Fruit fly (Drosophila melanogaster) whole organism, embryonic: ENCODE results near the gene Trpgamma.
A peak's percentile ranks its signal among the peaks of the same experiment; 100 is the strongest.

Experiments used
- CG11247 ChIP-seq: fragments of 200-800 bp; sonication (Bioruptor generic); IDR thresholded peaks from 2 replicates; pipeline ENCODE4 v1.3.6; 2022; ENCODE audit warnings: missing biosample characterization, missing genetic modification characterization
- CG12219 ChIP-seq: fragments of 200-800 bp; sonication (Bioruptor generic); optimal IDR thresholded peaks from 3 replicates; lab custom pipeline; 2018; ENCODE audit warnings: missing biosample characterization, mild to moderate bottlenecking, missing genetic modification characterization
- CG13123 ChIP-seq: fragments of 200-800 bp; sonication (Bioruptor generic); optimal IDR thresholded peaks from 2 replicates; lab custom pipeline; 2016; ENCODE audit warnings: missing biosample characterization, missing genetic modification characterization
- CG14860 ChIP-seq: fragments of 200-800 bp; sonication (Bioruptor generic); IDR thresholded peaks from 3 replicates; pipeline ENCODE4 v1.3.6; 2022; ENCODE audit warnings: missing biosample characterization, missing genetic modification characterization; ENCODE audit not compliant: partially characterized antibody
- CG17385 ChIP-seq: fragments of 200-800 bp; sonication (Bioruptor generic); optimal IDR thresholded peaks from 3 replicates; lab custom pipeline; 2018; ENCODE audit warnings: missing biosample characterization, mild to moderate bottlenecking, missing genetic modification characterization
- CG18262 ChIP-seq: fragments of 200-800 bp; optimal IDR thresholded peaks from 3 replicates; lab custom pipeline; 2019; ENCODE audit warnings: missing biosample characterization, mild to moderate bottlenecking, missing genetic modification characterization, moderate library complexity
- CG2889 ChIP-seq: fragments of 200-800 bp; sonication (Bioruptor generic); IDR thresholded peaks from 3 replicates; pipeline ENCODE4 v1.3.6; 2022; ENCODE audit warnings: missing biosample characterization, missing genetic modification characterization
- CG31441 ChIP-seq: fragments of 200-800 bp; sonication (Bioruptor generic); IDR thresholded peaks from 2 replicates; pipeline ENCODE4 v1.3.6; 2022; ENCODE audit warnings: missing biosample characterization, missing genetic modification characterization
- CG34422 ChIP-seq: fragments of 200-800 bp; sonication (Bioruptor generic); IDR thresholded peaks from 3 replicates; pipeline ENCODE4 v1.3.6; 2022; ENCODE audit warnings: missing biosample characterization, missing genetic modification characterization
- CG4617 ChIP-seq: fragments of 200-800 bp; sonication (Bioruptor generic); optimal IDR thresholded peaks from 3 replicates; lab custom pipeline; 2016; ENCODE audit warnings: missing biosample characterization, missing genetic modification characterization, borderline replicate concordance
- CG6272 ChIP-seq: fragments of 200-800 bp; sonication (Bioruptor generic); IDR thresholded peaks from 2 replicates; pipeline ENCODE4 v1.3.6; 2022; ENCODE audit warnings: missing biosample characterization, missing genetic modification characterization
- CG7556 ChIP-seq: fragments of 200-800 bp; sonication (Bioruptor generic); optimal IDR thresholded peaks from 2 replicates; lab custom pipeline; 2017; ENCODE audit warnings: missing biosample characterization, mild to moderate bottlenecking, missing genetic modification characterization
- CG9215 ChIP-seq: fragments of 200-800 bp; sonication (Bioruptor generic); IDR thresholded peaks from 2 replicates; pipeline ENCODE4 v1.3.6; 2022; ENCODE audit warnings: missing biosample characterization, missing genetic modification characterization
- CG9876 ChIP-seq: fragments of 200-800 bp; sonication (Bioruptor generic); optimal IDR thresholded peaks from 2 replicates; lab custom pipeline; 2016; ENCODE audit warnings: missing biosample characterization, missing genetic modification characterization
- CHES-1-like ChIP-seq: fragments of 200-800 bp; sonication (Bioruptor generic); optimal IDR thresholded peaks from 2 replicates; lab custom pipeline; 2016; ENCODE audit warnings: missing biosample characterization, missing genetic modification characterization
- D ChIP-seq, 2 experiments: fragments of 200-800 bp in 1 of 2; fragments of >200 bp in 1 of 2; sonication (Bioruptor generic) in 1 of 2; optimal IDR thresholded peaks; 2 replicates in 1 of 2; 3 replicates in 1 of 2; lab custom pipeline; 2017; ENCODE audit warnings: mild to moderate bottlenecking in 1 of 2, missing biosample characterization in 1 of 2, missing genetic modification characterization in 1 of 2, missing genetic modification reagents in 1 of 2
- Doc3 ChIP-seq: fragments of 200-800 bp; sonication (Bioruptor generic); IDR thresholded peaks from 3 replicates; pipeline ENCODE4 v1.3.6; 2022; ENCODE audit warnings: missing biosample characterization, missing genetic modification characterization; ENCODE audit not compliant: partially characterized antibody
- GATAe ChIP-seq: fragments of 200-800 bp; sonication (Bioruptor generic); conservative IDR thresholded peaks from 2 replicates; pipeline ENCODE4 v1.3.6; 2022; ENCODE audit warnings: missing biosample characterization, missing genetic modification characterization
- Lhr ChIP-seq: fragments of 200-800 bp; sonication (Bioruptor generic); optimal IDR thresholded peaks from 3 replicates; lab custom pipeline; 2017; ENCODE audit warnings: mild to moderate bottlenecking, missing biosample characterization, missing genetic modification reagents, missing genetic modification characterization
- Lpt ChIP-seq: fragments of >200 bp; optimal IDR thresholded peaks from 2 replicates; lab custom pipeline; 2018; ENCODE audit warnings: missing biosample characterization, missing genetic modification characterization
- NC2α ChIP-seq: fragments of 200-800 bp; sonication (Bioruptor generic); optimal IDR thresholded peaks from 2 replicates; lab custom pipeline; 2016; ENCODE audit warnings: missing biosample characterization, missing genetic modification characterization
- NFAT ChIP-seq: fragments of 200-800 bp; sonication (Bioruptor generic); IDR thresholded peaks from 2 replicates; pipeline ENCODE4 v1.3.6; 2022; ENCODE audit warnings: missing biosample characterization, missing genetic modification characterization
- Nf-YC ChIP-seq: fragments of 200-800 bp; optimal IDR thresholded peaks from 3 replicates; lab custom pipeline; 2019; ENCODE audit warnings: missing biosample characterization, mild to moderate bottlenecking, missing genetic modification characterization, moderate library complexity
- Scr ChIP-seq: fragments of 200-800 bp; sonication (Bioruptor generic); IDR thresholded peaks from 2 replicates; pipeline ENCODE4 v1.3.6; 2022; ENCODE audit warnings: missing biosample characterization, missing genetic modification characterization; ENCODE audit not compliant: partially characterized antibody
- Sox100B ChIP-seq: fragments of 200-800 bp; sonication (Bioruptor generic); optimal IDR thresholded peaks from 3 replicates; lab custom pipeline; 2018; ENCODE audit warnings: missing biosample characterization, mild to moderate bottlenecking, missing genetic modification characterization
- az2 ChIP-seq: fragments of 200-800 bp; sonication (Bioruptor generic); optimal IDR thresholded peaks from 3 replicates; lab custom pipeline; 2016; ENCODE audit warnings: missing biosample characterization, missing genetic modification characterization
- bigmax ChIP-seq: fragments of 200-800 bp; sonication (Bioruptor generic); optimal IDR thresholded peaks from 2 replicates; lab custom pipeline; 2018; ENCODE audit warnings: missing biosample characterization, mild to moderate bottlenecking, missing genetic modification characterization
- br ChIP-seq: fragments of >200 bp; optimal IDR thresholded peaks from 2 replicates; lab custom pipeline; 2017
- cato ChIP-seq: fragments of 200-800 bp; sonication (Bioruptor generic); optimal IDR thresholded peaks from 2 replicates; lab custom pipeline; 2016; ENCODE audit warnings: missing biosample characterization, missing genetic modification characterization, borderline replicate concordance
- chinmo ChIP-seq: fragments of 200-800 bp; sonication (Bioruptor generic); IDR thresholded peaks from 4 replicates; pipeline ENCODE4 v1.3.6; 2022; ENCODE audit warnings: missing biosample characterization, missing genetic modification characterization; ENCODE audit not compliant: partially characterized antibody
- ci ChIP-seq: fragments of 200-800 bp; sonication (Bioruptor generic); IDR thresholded peaks from 3 replicates; pipeline ENCODE4 v1.3.6; 2022; ENCODE audit warnings: missing biosample characterization, missing genetic modification characterization
- crc ChIP-seq: fragments of 200-800 bp; sonication (Bioruptor generic); optimal IDR thresholded peaks from 2 replicates; lab custom pipeline; 2016; ENCODE audit warnings: missing biosample characterization, missing genetic modification characterization
- exex ChIP-seq: fragments of 200-800 bp; sonication (Bioruptor generic); optimal IDR thresholded peaks from 4 replicates; lab custom pipeline; 2018; ENCODE audit warnings: missing biosample characterization, mild to moderate bottlenecking, missing genetic modification characterization, moderate library complexity
- eyg ChIP-seq: fragments of 200-800 bp; sonication (Bioruptor generic); optimal IDR thresholded peaks from 3 replicates; lab custom pipeline; 2016; ENCODE audit warnings: missing biosample characterization, missing genetic modification characterization
- gcm ChIP-seq: fragments of 200-800 bp; sonication (Bioruptor generic); optimal IDR thresholded peaks from 2 replicates; lab custom pipeline; 2019; ENCODE audit warnings: missing biosample characterization, mild to moderate bottlenecking, missing genetic modification characterization, moderate library complexity
- gfzf ChIP-seq: fragments of 200-800 bp; sonication (Bioruptor generic); optimal IDR thresholded peaks from 2 replicates; lab custom pipeline; 2016; ENCODE audit warnings: missing biosample characterization, mild to moderate bottlenecking, missing genetic modification characterization, moderate library complexity
- kni ChIP-seq: fragments of 200-800 bp; sonication (Bioruptor generic); optimal IDR thresholded peaks from 3 replicates; lab custom pipeline; 2017; ENCODE audit warnings: mild to moderate bottlenecking, missing biosample characterization, missing genetic modification reagents, missing genetic modification characterization
- pita ChIP-seq: fragments of 200-800 bp; sonication (Bioruptor generic); optimal IDR thresholded peaks from 2 replicates; lab custom pipeline; 2017; ENCODE audit warnings: missing biosample characterization, mild to moderate bottlenecking, missing genetic modification characterization
- pzg ChIP-seq: fragments of 200-800 bp; sonication (Bioruptor generic); optimal IDR thresholded peaks from 3 replicates; lab custom pipeline; 2018; ENCODE audit warnings: missing biosample characterization, mild to moderate bottlenecking, missing genetic modification characterization, moderate library complexity
- row ChIP-seq: fragments of 200-800 bp; sonication (Bioruptor generic); IDR thresholded peaks from 3 replicates; pipeline ENCODE4 v1.3.6; 2022; ENCODE audit warnings: missing biosample characterization, missing genetic modification characterization
- sd ChIP-seq: fragments of 200-800 bp; sonication (Bioruptor generic); optimal IDR thresholded peaks from 3 replicates; lab custom pipeline; 2018; ENCODE audit warnings: missing biosample characterization, mild to moderate bottlenecking, missing genetic modification characterization, moderate library complexity
- sna ChIP-seq: fragments of 200-800 bp; sonication (Bioruptor generic); IDR thresholded peaks from 2 replicates; pipeline ENCODE4 v1.3.6; 2022; ENCODE audit warnings: missing biosample characterization, missing genetic modification characterization; ENCODE audit not compliant: partially characterized antibody
- tio ChIP-seq: fragments of 200-800 bp; sonication (Bioruptor generic); optimal IDR thresholded peaks from 2 replicates; lab custom pipeline; 2017; ENCODE audit warnings: missing biosample characterization, missing genetic modification characterization, inconsistent platforms
- ttk ChIP-seq: fragments of 200-800 bp; sonication (Bioruptor generic); IDR thresholded peaks from 2 replicates; pipeline ENCODE4 v2.1.2; 2022; ENCODE audit warnings: missing biosample characterization, missing genetic modification characterization

The Trpgamma gene

DNA sequence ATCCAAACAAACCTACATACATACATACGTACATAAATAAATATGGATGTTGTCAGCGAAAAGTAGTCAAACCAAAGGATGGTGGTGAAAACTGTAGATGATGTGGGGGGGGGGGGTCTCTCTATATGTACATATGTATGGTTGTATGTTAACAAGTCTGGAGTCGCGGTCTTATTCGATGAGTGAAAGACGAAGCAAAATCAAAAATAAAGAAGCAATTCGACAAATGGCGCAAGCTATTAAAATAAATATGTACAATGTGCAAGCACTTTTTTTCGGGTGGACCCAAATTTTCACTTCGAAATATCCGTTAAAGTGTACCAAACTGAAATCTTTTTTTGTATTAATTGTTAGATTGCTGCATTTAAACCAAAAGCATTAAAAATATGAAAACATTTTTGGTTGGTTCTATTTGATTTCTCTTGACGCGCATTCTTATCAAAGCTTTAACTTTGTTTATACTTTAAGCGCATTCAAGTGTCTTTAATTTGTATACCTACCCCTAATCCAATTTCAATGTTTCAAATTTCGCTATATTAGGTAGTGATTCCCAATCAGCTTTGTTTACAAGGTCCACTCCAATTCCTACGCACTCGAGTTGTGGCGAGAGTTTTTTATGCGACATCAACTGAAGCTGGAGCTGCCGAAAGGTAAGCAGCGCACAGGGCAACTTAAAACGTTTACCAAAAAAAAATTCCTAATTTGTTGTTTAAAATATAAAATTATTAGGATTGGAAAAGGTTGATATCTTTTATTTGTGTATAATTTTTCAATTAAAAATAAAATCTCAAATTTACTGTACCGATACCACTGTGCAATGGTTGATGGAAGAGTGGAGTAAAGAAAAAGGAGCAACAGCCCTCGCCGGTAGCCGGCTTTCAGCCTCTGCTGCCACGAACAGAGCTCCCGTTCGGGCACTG is 7.7 kb upstream of the Trpgamma start, which contains the start of gene CG31807 (continued):
- TF ChIP-seq CG9215 (peak; percentile 19; the same call in 1 of the 2 replicates), ci (GFP tag; lab: Robert Waterston, UW) (peak; percentile 52; the same call in 1 of the 3 replicates), CG7556 (GFP tag; lab: Kevin White, UChicago) (peak; percentile 78), CG11247 (GFP tag; lab: Robert Waterston, UW) (no peak), ttk (0 out of 2 replicates have a peak, but pooled peaks have one; percentile 5), CG18262 (tag; lab: Kevin White, UChicago) (peak; percentile 75), Doc3 (GFP tag; lab: Robert Waterston, UW) (no peak), D (optimal IDR thresholded peaks at IDR 0.05; lab: Kevin White, UChicago) (no peak), D (GFP tag; optimal IDR thresholded peaks at IDR 0.05; lab: Kevin White, UChicago) (peak; percentile 16), sd (tag; lab: Kevin White, UChicago) (peak; percentile 29), sna (GFP tag; lab: Robert Waterston, UW) (no peak), Scr (no peak), CG13123 (GFP tag; lab: Kevin White, UChicago) (no peak), cato (GFP tag; lab: Kevin White, UChicago) (no peak)

DNA sequence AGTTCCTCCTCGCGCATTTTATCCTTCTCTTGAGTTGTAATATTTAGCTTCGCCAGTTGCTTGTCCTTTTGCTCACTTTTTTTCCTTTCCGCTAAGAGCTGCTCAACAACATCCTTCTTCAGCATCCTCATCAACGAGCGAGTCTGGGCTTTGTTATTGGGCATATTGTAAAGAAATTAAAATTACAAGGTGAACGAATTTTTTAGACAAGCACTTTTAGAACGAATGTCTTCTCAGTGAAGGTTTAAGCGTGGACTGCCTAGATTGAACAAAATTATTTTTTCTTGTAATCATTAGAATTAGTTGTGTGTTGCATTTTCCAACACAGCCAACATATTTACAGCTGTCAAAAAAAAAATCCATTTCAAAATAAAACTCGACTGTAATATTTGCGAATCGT is 5.7 kb upstream of the Trpgamma start, which contains the start of gene CG33552:
TSS of gene CG33552 (plus strand) at position 301 of the 400 bp plus-strand sequence.
- TF ChIP-seq CG6272 (GFP tag; lab: Robert Waterston, UW) (no peak), CG9876 (GFP tag; lab: Kevin White, UChicago) (no peak), CG2889 (GFP tag; lab: Robert Waterston, UW) (no peak), Lhr (GFP tag; lab: Kevin White, UChicago) (no peak), NC2α (GFP tag; lab: Kevin White, UChicago) (no peak), Nf-YC (no peak), bigmax (GFP tag; lab: Kevin White, UChicago) (no peak), eyg (GFP tag; lab: Kevin White, UChicago) (no peak), crc (GFP tag; lab: Kevin White, UChicago) (no peak), kni (GFP tag; lab: Kevin White, UChicago) (no peak), Lpt (GFP tag; lab: Kevin White, UChicago) (no peak), tio (GFP tag; lab: Kevin White, UChicago) (no peak), exex (tag; lab: Kevin White, UChicago) (no peak), gcm (GFP tag; lab: Kevin White, UChicago) (no peak), GATAe (GFP tag; lab: Robert Waterston, UW) (no peak), pzg (GFP tag; lab: Kevin White, UChicago) (no peak)
- TF ChIP-seq, all 482 proteins: peak for 0

DNA sequence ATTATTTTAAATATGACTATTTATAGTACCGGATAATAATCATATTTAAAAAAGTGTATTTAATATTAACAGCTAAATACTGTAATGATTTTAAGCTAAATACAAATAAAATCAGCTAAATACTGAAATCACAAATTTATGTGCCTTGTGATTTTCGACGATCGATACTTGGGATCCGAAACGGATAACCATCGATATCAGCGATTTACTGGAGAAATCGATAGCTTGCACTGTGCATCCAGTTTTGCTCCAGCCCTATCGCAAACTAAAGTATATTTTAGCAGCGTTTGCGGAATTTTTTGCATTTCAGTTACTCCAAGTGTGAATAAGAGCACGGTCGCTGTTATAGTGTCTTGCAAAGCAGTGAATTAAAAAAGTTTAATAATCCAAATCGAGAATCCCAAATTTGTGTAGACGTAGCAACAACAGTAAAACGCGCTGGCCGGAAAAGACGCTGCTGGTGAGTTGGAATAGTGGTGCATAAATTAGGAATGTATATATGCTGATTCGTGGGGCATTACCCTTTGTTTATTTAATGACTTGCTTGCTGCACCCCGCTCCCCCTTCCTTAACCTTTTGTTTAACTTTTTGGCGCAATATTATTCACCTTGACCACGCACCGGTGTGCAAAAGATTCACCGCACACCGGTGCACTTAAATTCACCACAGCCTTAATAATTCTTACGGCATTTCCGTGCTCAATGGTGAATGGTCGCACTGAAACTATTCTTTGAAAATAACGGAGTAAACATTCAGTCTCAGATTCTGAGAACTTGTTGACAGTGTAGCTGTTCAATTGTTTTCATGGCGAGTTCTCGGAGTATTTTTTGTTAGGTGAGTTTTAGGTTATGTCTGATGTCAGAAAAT is 3.5 kb upstream of the Trpgamma start, which contains the start of the genes grp and squ:
TSS of gene grp (plus strand) at position 238 of the 867 bp plus-strand sequence.
TSS of gene squ (plus strand) at position 238 of the 867 bp plus-strand sequence.
- TF ChIP-seq CG31441 (GFP tag; lab: Robert Waterston, UW) = peak; percentile 77
- no peak for TF ChIP-seq br (lab: Kevin White, UChicago)
- no peak for TF ChIP-seq CG17385
- TF ChIP-seq CG12219 = no peak
- no peak for TF ChIP-seq ttk
- no peak; the same call in 1 of the 2 replicates for TF ChIP-seq NFAT
- no peak for TF ChIP-seq pita (GFP tag; lab: Kevin White, UChicago)
- TF ChIP-seq chinmo (GFP tag; lab: Robert Waterston, UW) = peak; percentile 92
- TF ChIP-seq CHES-1-like (GFP tag; lab: Kevin White, UChicago) = peak; percentile 31
- peak; percentile 84; the same call in 1 of the 3 replicates for TF ChIP-seq CG34422
- peak; percentile 74 for TF ChIP-seq row (GFP tag; lab: Robert Waterston, UW)
- no peak for TF ChIP-seq Sox100B (GFP tag; lab: Kevin White, UChicago)
- peak; percentile 83 for TF ChIP-seq gfzf (GFP tag; lab: Kevin White, UChicago)
- TF ChIP-seq CG14860 = peak; percentile 97
- peak; percentile 51 for TF ChIP-seq CG4617 (GFP tag; lab: Kevin White, UChicago)
- no peak for TF ChIP-seq az2
